Worm (Caenorhabditis elegans) whole organism, mixed stage, embryonic: ENCODE measurements around the gene ckb-2.
"Not testable (repeated sequence)": the region's sequence is repeated elsewhere in the genome, so short reads cannot be mapped to it uniquely, and the experiment has no call there.

Source experiments
- nhr-28 ChIP-seq: fragments of 150-350 bp; optimal IDR thresholded peaks from 2 replicates; lab custom pipeline; 2014; ENCODE audit warnings: missing biosample characterization, missing genetic modification characterization
- pha-4 ChIP-seq: fragments of 150-350 bp; optimal IDR thresholded peaks from 2 replicates; lab custom pipeline; 2018; ENCODE audit warnings: missing biosample characterization, missing genetic modification reagents, missing genetic modification characterization
- snpc-4 ChIP-seq: fragments of 150-350 bp; optimal IDR thresholded peaks from 2 replicates; lab custom pipeline; 2014; ENCODE audit warnings: missing biosample characterization, missing genetic modification characterization
- sptf-1 ChIP-seq: sonication (generic microtip); optimal IDR thresholded peaks from 2 replicates; lab custom pipeline; 2017; ENCODE audit warnings: mild to moderate bottlenecking, missing genetic modification characterization, moderate library complexity, missing compliant biosample characterization
- ztf-11 ChIP-seq: fragments of 150-350 bp; optimal IDR thresholded peaks from 2 replicates; lab custom pipeline; 2014; ENCODE audit warnings: missing biosample characterization, missing genetic modification characterization

DNA sequence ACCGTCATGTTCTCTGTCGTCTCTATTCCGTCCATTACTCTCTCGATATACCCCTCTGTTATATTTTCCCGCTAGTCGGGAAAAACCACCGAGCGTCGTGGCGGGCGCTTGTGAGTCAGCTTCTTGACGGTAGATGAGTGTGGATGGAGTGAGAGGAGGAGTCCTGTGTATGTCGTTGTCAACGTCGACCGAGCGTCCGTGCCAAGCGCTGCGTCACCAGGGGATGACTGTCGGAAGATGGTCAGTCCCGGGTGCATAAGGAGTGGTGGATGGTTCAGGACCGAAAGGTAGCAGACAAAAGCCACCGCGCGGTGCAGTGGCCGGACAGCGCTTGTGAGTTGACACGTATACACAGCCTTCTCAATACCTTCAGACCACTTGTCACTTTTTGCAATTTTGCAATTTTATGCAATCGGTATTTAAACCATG, 1.6 kb downstream of the ckb-2 start:
- not testable (repeated sequence) for TF ChIP-seq nhr-28 (tag; lab: Kevin White, UChicago); snpc-4; ztf-11 (tag; lab: Kevin White, UChicago); pha-4 (tag; lab: Kevin White, UChicago)
- peak; percentile 80 for TF ChIP-seq sptf-1 (tag; lab: Kevin White, UChicago)
